Worm (Caenorhabditis elegans) whole organism, young adult: ENCODE measurements around the gene tor-2.

ENCODE experiments used
- B0035.1 ChIP-seq: sonication (generic microtip); optimal IDR thresholded peaks from 2 replicates; lab custom pipeline; 2016; ENCODE audit warnings: missing genetic modification characterization, mild to moderate bottlenecking, missing compliant biosample characterization, missing genotype, missing genetic modification reagents
- ama-1 ChIP-seq, 3 experiments: fragments of 150-350 bp in 1 of 3; sonication (generic microtip) in 2 of 3; optimal IDR thresholded peaks; 2 replicates each; lab custom pipeline; 2014 to 2018; ENCODE audit warnings: missing biosample characterization in 2 of 3, missing genetic modification characterization in 2 of 3, missing genetic modification reagents in 2 of 3
- attf-5 ChIP-seq: fragments of 200-800 bp; sonication (Bioruptor generic); optimal IDR thresholded peaks from 2 replicates; lab custom pipeline; 2018; ENCODE audit warnings: mild to moderate bottlenecking, missing genetic modification characterization, missing compliant biosample characterization
- ccch-3 ChIP-seq: fragments of 200-800 bp; sonication (Bioruptor generic); optimal IDR thresholded peaks from 2 replicates; lab custom pipeline; 2018; ENCODE audit warnings: mild to moderate bottlenecking, missing genetic modification characterization, missing compliant biosample characterization
- cebp-1 ChIP-seq, 2 experiments: fragments of 200-800 bp in 1 of 2; sonication (Bioruptor generic) in 1 of 2; sonication (generic microtip) in 1 of 2; IDR thresholded peaks in 1 of 2; optimal IDR thresholded peaks in 1 of 2; 2 replicates each; pipeline versions ENCODE4 v1.3.6 to Lab custom; 2017 to 2022; ENCODE audit warnings: missing compliant biosample characterization in 2 of 2, missing genetic modification characterization in 2 of 2, mild to moderate bottlenecking in 1 of 2, missing genetic modification reagents in 1 of 2, moderate library complexity in 1 of 2
- ceh-58 ChIP-seq: fragments of 200-800 bp; sonication (Bioruptor generic); IDR thresholded peaks from 2 replicates; pipeline ENCODE4 v1.3.6; 2022; ENCODE audit warnings: missing genetic modification characterization, missing compliant biosample characterization
- egl-18 ChIP-seq: fragments of 200-800 bp; sonication (Bioruptor generic); IDR thresholded peaks from 2 replicates; pipeline ENCODE4 v1.3.6; 2022; ENCODE audit warnings: missing genetic modification reagents, missing genetic modification characterization, missing compliant biosample characterization
- ets-4 ChIP-seq: fragments of 200-800 bp; sonication (Bioruptor generic); optimal IDR thresholded peaks from 2 replicates; lab custom pipeline; 2018; ENCODE audit warnings: mild to moderate bottlenecking, missing genetic modification characterization, missing compliant biosample characterization
- nhr-179 ChIP-seq: sonication (generic microtip); optimal IDR thresholded peaks from 2 replicates; lab custom pipeline; 2016; ENCODE audit warnings: mild to moderate bottlenecking, missing genetic modification characterization, missing compliant biosample characterization
- repo-1 ChIP-seq: sonication (generic microtip); optimal IDR thresholded peaks from 2 replicates; lab custom pipeline; 2017; ENCODE audit warnings: mild to moderate bottlenecking, missing genetic modification characterization, missing compliant biosample characterization
- sdz-38 ChIP-seq: sonication (generic microtip); optimal IDR thresholded peaks from 2 replicates; lab custom pipeline; 2016; ENCODE audit warnings: missing genotype, missing genetic modification characterization, missing compliant biosample characterization
- unc-62 ChIP-seq: fragments of 150-350 bp; optimal IDR thresholded peaks from 2 replicates; lab custom pipeline; 2014; ENCODE audit warnings: missing biosample characterization, missing genetic modification reagents, missing genetic modification characterization

ce11 chrIV:13984041-13984440 lies at the start of gene tor-2:
- TF ChIP-seq ceh-58 (GFP tag; lab: Robert Waterston, UW) (no peak), ets-4 (GFP tag; lab: Kevin White, UChicago) (no peak), attf-5 (GFP tag; lab: Kevin White, UChicago) (no peak), repo-1 (no peak), sdz-38 (tag; lab: Kevin White, UChicago) (no peak), nhr-179 (tag; lab: Kevin White, UChicago) (no peak), ccch-3 (no peak), unc-62 (GFP tag; lab: Kevin White, UChicago) (no peak), egl-18 (GFP tag; lab: Robert Waterston, UW) (no peak), B0035.1 (tag; lab: Kevin White, UChicago) (no peak), cebp-1 (GFP tag; IDR thresholded peaks at IDR 0.05; lab: Robert Waterston, UW) (no peak), cebp-1 (tag; optimal IDR thresholded peaks at IDR 0.05; lab: Kevin White, UChicago) (no peak), ama-1 (optimal IDR thresholded peaks at IDR 0.05; lab: Kevin White, UChicago) (no peak), ama-1 (GFP tag; optimal IDR thresholded peaks at IDR 0.05; lab: Kevin White, UChicago) (no peak)
